Worm (Caenorhabditis elegans) whole organism, midembryonic: Measurements from ENCODE around the gene F08B4.8.

Experiments
- T22C8.4 ChIP-seq: fragments of 200-800 bp; sonication (Bioruptor generic); IDR thresholded peaks from 2 replicates; pipeline ENCODE4 v1.3.6; 2022; ENCODE audit warnings: missing genetic modification characterization, missing compliant biosample characterization
- cog-1 ChIP-seq: sonication (generic microtip); optimal IDR thresholded peaks from 2 replicates; lab custom pipeline; 2016; ENCODE audit warnings: missing genetic modification characterization, missing compliant biosample characterization
- flt-1 ChIP-seq: fragments of 200-800 bp; sonication (Bioruptor generic); IDR thresholded peaks from 2 replicates; pipeline ENCODE4 v1.3.6; 2022; ENCODE audit warnings: missing genetic modification characterization, missing compliant biosample characterization
- klf-2 ChIP-seq: fragments of 200-800 bp; sonication (Bioruptor generic); conservative IDR thresholded peaks from 2 replicates; pipeline ENCODE4 v1.3.6; 2022; ENCODE audit warnings: missing genetic modification reagents, missing genetic modification characterization, missing compliant biosample characterization
- tab-1 ChIP-seq: fragments of 200-800 bp; sonication (Bioruptor generic); IDR thresholded peaks from 2 replicates; pipeline ENCODE4 v1.3.6; 2022; ENCODE audit warnings: missing genetic modification characterization, missing compliant biosample characterization
- ztf-23 ChIP-seq: fragments of 200-800 bp; sonication (Bioruptor generic); IDR thresholded peaks from 2 replicates; pipeline ENCODE4 v1.3.6; 2022; ENCODE audit warnings: missing genetic modification reagents, missing genetic modification characterization, missing compliant biosample characterization
- ztf-29 ChIP-seq: fragments of 200-800 bp; sonication (Bioruptor generic); IDR thresholded peaks from 2 replicates; pipeline ENCODE4 v1.3.6; 2022; ENCODE audit warnings: missing genetic modification reagents, missing genetic modification characterization, missing compliant biosample characterization

ce11 chrIV:8668635-8669034, 8.8 kb upstream of the F08B4.8 start, which contains the start of gene cdh-5:
- TF ChIP-seq klf-2 (GFP tag; lab: Robert Waterston, UW) (no peak), tab-1 (GFP tag; lab: Robert Waterston, UW) (no peak), ztf-23 (GFP tag; lab: Robert Waterston, UW) (no peak), cog-1 (tag; lab: Kevin White, UChicago) (no peak), flt-1 (GFP tag; lab: Robert Waterston, UW) (no peak), T22C8.4 (GFP tag; lab: Robert Waterston, UW) (no peak), ztf-29 (GFP tag; lab: Robert Waterston, UW) (no peak)
